Worm (Caenorhabditis elegans) whole organism, early embryonic: ENCODE measurements around the gene str-226.

Experiments used
- B0310.2 ChIP-seq: sonication (generic microtip); optimal IDR thresholded peaks from 2 replicates; lab custom pipeline; 2016; ENCODE audit warnings: mild to moderate bottlenecking, missing genetic modification characterization, missing compliant biosample characterization
- ama-1 ChIP-seq: fragments of 150-350 bp; optimal IDR thresholded peaks from 2 replicates; lab custom pipeline; 2014
- ceh-13 ChIP-seq: fragments of 200-800 bp; sonication (Bioruptor generic); optimal IDR thresholded peaks from 2 replicates; lab custom pipeline; 2018; ENCODE audit warnings: mild to moderate bottlenecking, missing genetic modification characterization, missing compliant biosample characterization
- ceh-36 ChIP-seq: sonication (generic microtip); optimal IDR thresholded peaks from 2 replicates; lab custom pipeline; 2016; ENCODE audit warnings: missing genetic modification characterization, inconsistent platforms, missing compliant biosample characterization
- flt-1 ChIP-seq: fragments of 200-800 bp; sonication (Bioruptor generic); IDR thresholded peaks from 2 replicates; pipeline ENCODE4 v1.3.6; 2022; ENCODE audit warnings: missing genetic modification characterization, missing compliant biosample characterization
- hmbx-1 ChIP-seq: sonication (generic microtip); optimal IDR thresholded peaks from 2 replicates; lab custom pipeline; 2016; ENCODE audit warnings: mild to moderate bottlenecking, missing genetic modification characterization, missing compliant biosample characterization
- hmg-4 ChIP-seq: fragments of 200-800 bp; sonication (Bioruptor generic); optimal IDR thresholded peaks from 2 replicates; lab custom pipeline; 2018; ENCODE audit warnings: mild to moderate bottlenecking, missing genetic modification characterization, missing compliant biosample characterization
- hnd-1 ChIP-seq: sonication (generic microtip); optimal IDR thresholded peaks from 2 replicates; lab custom pipeline; 2016; ENCODE audit warnings: missing genetic modification characterization, missing compliant biosample characterization
- scrt-1 ChIP-seq: fragments of 200-800 bp; sonication (Bioruptor generic); IDR thresholded peaks from 2 replicates; pipeline ENCODE4 v1.3.6; 2022; ENCODE audit warnings: missing genetic modification characterization, missing compliant biosample characterization
- tbx-11 ChIP-seq: fragments of 200-800 bp; sonication (Bioruptor generic); IDR thresholded peaks from 2 replicates; pipeline ENCODE4 v1.3.6; 2022; ENCODE audit warnings: missing genetic modification characterization, missing compliant biosample characterization
- tbx-37 ChIP-seq: fragments of 200-800 bp; sonication (Bioruptor generic); conservative IDR thresholded peaks from 2 replicates; pipeline ENCODE4 v1.3.6; 2022; ENCODE audit warnings: missing genetic modification reagents, missing genetic modification characterization, missing compliant biosample characterization
- tra-4 ChIP-seq: sonication (generic microtip); optimal IDR thresholded peaks from 2 replicates; lab custom pipeline; 2017; ENCODE audit warnings: missing genetic modification characterization, missing compliant biosample characterization

DNA sequence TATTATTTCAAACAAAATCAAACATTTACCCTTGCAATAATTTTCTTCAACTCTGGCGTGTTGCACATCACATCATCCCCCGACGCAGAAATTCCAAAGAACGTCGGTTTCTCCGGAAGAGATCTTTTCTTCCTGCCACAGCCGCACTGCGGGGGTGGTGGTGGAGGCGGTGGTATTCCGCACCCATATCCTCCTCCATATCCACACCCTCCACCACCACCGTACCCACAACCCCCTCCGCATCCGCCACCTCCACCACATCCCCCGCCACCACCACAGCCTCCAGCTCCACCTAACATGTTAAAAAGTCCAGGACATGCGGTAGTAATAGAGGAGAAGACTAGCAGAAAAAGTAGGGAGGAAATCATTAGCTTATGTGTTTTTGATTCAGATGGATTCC lies 42.4 kb downstream of the str-226 start, which contains the start of gene grl-29:
- no peak for TF ChIP-seq ceh-36 (tag; lab: Kevin White, UChicago)
- no peak for TF ChIP-seq scrt-1 (GFP tag; lab: Robert Waterston, UW)
- no peak for TF ChIP-seq tra-4 (tag; lab: Kevin White, UChicago)
- TF ChIP-seq ama-1 (lab: Kevin White, UChicago) = no peak
- TF ChIP-seq tbx-37 (GFP tag; lab: Robert Waterston, UW) = no peak
- TF ChIP-seq ceh-13 (GFP tag; lab: Kevin White, UChicago) = no peak
- TF ChIP-seq flt-1 (GFP tag; lab: Robert Waterston, UW) = no peak
- TF ChIP-seq hmbx-1 (tag; lab: Kevin White, UChicago) = no peak
- no peak for TF ChIP-seq hmg-4 (GFP tag; lab: Kevin White, UChicago)
- no peak for TF ChIP-seq tbx-11 (GFP tag; lab: Robert Waterston, UW)
- no peak for TF ChIP-seq hnd-1 (tag; lab: Kevin White, UChicago)
- TF ChIP-seq B0310.2 (tag; lab: Kevin White, UChicago) = no peak
